Worm (Caenorhabditis elegans): ENCODE measurements around the gene spig-7.

DNA sequence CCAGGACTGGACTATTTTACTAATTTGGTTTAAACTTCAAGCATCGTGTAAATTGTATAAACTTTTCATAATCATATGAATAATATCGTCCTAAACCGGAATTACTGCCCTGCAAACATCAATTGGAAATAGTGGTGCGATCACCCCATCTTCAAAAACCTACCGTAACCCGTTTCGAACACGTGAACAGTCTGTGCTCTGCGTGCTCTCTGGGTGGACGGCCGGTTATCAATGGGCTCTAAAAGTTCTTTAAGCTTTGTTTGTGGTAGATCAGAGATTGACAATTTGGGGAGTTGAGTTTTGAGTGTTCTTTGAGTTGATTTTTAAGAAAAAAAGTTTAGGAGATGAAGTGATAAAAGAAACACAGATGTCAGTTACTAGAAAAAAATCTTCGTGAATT, 38.0 kb upstream of the spig-7 start:
- TF ChIP-seq ama-1 (optimal IDR thresholded peaks at IDR 0.05) (no peak), nhr-11 (tag; optimal IDR thresholded peaks at IDR 0.05) (no peak), fkh-10 (GFP tag; optimal IDR thresholded peaks at IDR 0.05) (no peak), mes-2 (tag; optimal IDR thresholded peaks at IDR 0.05; ENCODE audit: poor library complexity, severe bottlenecking) (no peak), unc-130 (GFP tag; optimal IDR thresholded peaks at IDR 0.05) (no peak), dpl-1 (GFP tag; optimal IDR thresholded peaks at IDR 0.05) (no peak), cey-2 (tag; optimal IDR thresholded peaks at IDR 0.05; ENCODE audit: borderline replicate concordance, insufficient read depth) (no peak), snpc-4 (tag; optimal IDR thresholded peaks at IDR 0.05) (no peak), egl-27 (tag; optimal IDR thresholded peaks at IDR 0.05) (no peak), daf-12 (tag; optimal IDR thresholded peaks at IDR 0.05) (no peak), ceh-28 (tag; optimal IDR thresholded peaks at IDR 0.05) (no peak), unc-39 (tag; optimal IDR thresholded peaks at IDR 0.05) (no peak), lsy-2 (tag; optimal IDR thresholded peaks at IDR 0.05) (peak in 1 of 2 experiments; percentile 22)

Data from whole organism, L4 larva.